Worm (Caenorhabditis elegans): ENCODE data around the gene trpp-4.

DNA sequence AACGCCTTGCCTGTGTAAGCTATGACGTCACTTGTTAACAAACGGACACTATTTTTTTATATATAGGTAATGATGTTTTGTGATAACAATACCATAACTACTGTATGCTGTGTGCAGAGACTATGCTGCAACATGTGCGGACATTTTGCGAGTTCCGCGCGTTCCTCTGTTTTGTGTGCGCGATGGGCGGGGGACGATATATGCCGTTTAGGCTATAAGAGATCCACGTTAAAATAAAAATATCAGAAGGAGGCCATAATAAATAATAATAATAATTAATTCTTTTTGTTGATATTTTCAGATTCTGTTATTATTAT, 39.8 kb downstream of the trpp-4 start:
- no peak for TF ChIP-seq Y53G8AR.9 (GFP tag; conservative IDR thresholded peaks at IDR 0.05)
- TF ChIP-seq lag-1 (GFP tag; IDR thresholded peaks at IDR 0.05) = no peak
- no peak for TF ChIP-seq dpl-1 (GFP tag; optimal IDR thresholded peaks at IDR 0.05)
- no peak for TF ChIP-seq unc-130 (GFP tag; optimal IDR thresholded peaks at IDR 0.05)
- no peak for TF ChIP-seq C06A6.2 (GFP tag; conservative IDR thresholded peaks at IDR 0.05)
- 0 out of 2 replicates have a peak, but pooled peaks have one; percentile 48 for TF ChIP-seq mcd-1 (GFP tag; IDR thresholded peaks at IDR 0.05)
- no peak for TF ChIP-seq lin-35 (GFP tag; optimal IDR thresholded peaks at IDR 0.05)
- no peak for TF ChIP-seq ama-1 (optimal IDR thresholded peaks at IDR 0.05)
- TF ChIP-seq ama-1 (GFP tag; optimal IDR thresholded peaks at IDR 0.05) = no peak
- no peak for TF ChIP-seq rec-8 (tag; optimal IDR thresholded peaks at IDR 0.05)
- no peak for TF ChIP-seq hmg-20 (GFP tag; IDR thresholded peaks at IDR 0.05)
- TF ChIP-seq F57C9.4 (tag; optimal IDR thresholded peaks at IDR 0.05) = no peak
